Worm (Caenorhabditis elegans): Measurements from ENCODE around the gene srh-217.

DNA sequence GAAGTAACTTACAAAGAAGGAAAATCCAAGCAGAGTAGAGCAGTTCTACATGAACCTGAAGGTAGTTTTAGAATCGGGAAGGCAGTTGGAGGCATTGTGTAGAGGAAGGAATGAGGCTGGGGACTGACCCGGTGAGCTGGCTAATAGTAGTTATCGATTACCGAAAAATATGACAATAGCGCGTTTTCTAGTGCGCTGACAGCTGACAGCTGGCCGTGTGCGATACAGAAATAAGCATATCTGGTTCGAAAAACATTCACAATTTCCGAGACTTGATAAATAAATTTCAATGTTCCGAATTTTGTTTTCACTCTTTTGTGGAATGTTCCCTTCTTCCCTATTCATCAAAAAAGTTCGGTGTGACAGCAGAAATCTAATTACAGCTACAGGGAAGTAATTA lies 10.7 kb upstream of the srh-217 start, which contains the start of the genes fbxb-59 and srbc-34:
- TF ChIP-seq fkh-10 (GFP tag; optimal IDR thresholded peaks at IDR 0.05) (no peak), ama-1 (optimal IDR thresholded peaks at IDR 0.05) (no peak), tbx-7 (tag; optimal IDR thresholded peaks at IDR 0.05) (no peak), pha-2 (tag; optimal IDR thresholded peaks at IDR 0.05) (no peak), nhr-232 (tag; optimal IDR thresholded peaks at IDR 0.05) (no peak), sox-4 (tag; optimal IDR thresholded peaks at IDR 0.05) (no peak), rnt-1 (tag; optimal IDR thresholded peaks at IDR 0.05) (no peak), ceh-18 (tag; optimal IDR thresholded peaks at IDR 0.05) (no peak), elt-2 (tag; optimal IDR thresholded peaks at IDR 0.05) (no peak), dve-1 (tag; optimal IDR thresholded peaks at IDR 0.05) (no peak), ceh-22 (tag; optimal IDR thresholded peaks at IDR 0.05) (no peak)
